Worm (Caenorhabditis elegans): Measurements from ENCODE around the gene F10E9.2.

ce11 chrIII:8305816-8306215, 6.7 kb upstream of the F10E9.2 start:
- no peak for TF ChIP-seq nhr-237 (tag; optimal IDR thresholded peaks at IDR 0.05)
- TF ChIP-seq lin-1 (GFP tag; IDR thresholded peaks at IDR 0.05) = no peak
- TF ChIP-seq lsy-2 (tag; optimal IDR thresholded peaks at IDR 0.05) = no peak
- TF ChIP-seq ztf-7 (tag; optimal IDR thresholded peaks at IDR 0.05) = no peak
- no peak for TF ChIP-seq ztf-11 (tag; optimal IDR thresholded peaks at IDR 0.05)
- no peak for TF ChIP-seq mdl-1 (tag; optimal IDR thresholded peaks at IDR 0.05)
- no peak for TF ChIP-seq hif-1 (tag; optimal IDR thresholded peaks at IDR 0.05)
- TF ChIP-seq nhr-6 (tag; optimal IDR thresholded peaks at IDR 0.05) = no peak
- no peak for TF ChIP-seq php-3 (GFP tag; IDR thresholded peaks at IDR 0.05)

Measured in whole organism, L4 larva.